Worm (Caenorhabditis elegans) whole organism, L1 larva: ENCODE measurements around the gene F35G2.1.

Experiments
- lir-3 ChIP-seq: sonication (generic microtip); optimal IDR thresholded peaks from 2 replicates; lab custom pipeline; 2016; ENCODE audit warnings: mild to moderate bottlenecking, missing genetic modification characterization, moderate library complexity, missing compliant biosample characterization; ENCODE audit not compliant: poor library complexity
- nhr-19 ChIP-seq: fragments of 200-800 bp; sonication (Bioruptor generic); conservative IDR thresholded peaks from 2 replicates; pipeline ENCODE4 v1.3.6; 2022; ENCODE audit warnings: missing genetic modification characterization, missing compliant biosample characterization

DNA sequence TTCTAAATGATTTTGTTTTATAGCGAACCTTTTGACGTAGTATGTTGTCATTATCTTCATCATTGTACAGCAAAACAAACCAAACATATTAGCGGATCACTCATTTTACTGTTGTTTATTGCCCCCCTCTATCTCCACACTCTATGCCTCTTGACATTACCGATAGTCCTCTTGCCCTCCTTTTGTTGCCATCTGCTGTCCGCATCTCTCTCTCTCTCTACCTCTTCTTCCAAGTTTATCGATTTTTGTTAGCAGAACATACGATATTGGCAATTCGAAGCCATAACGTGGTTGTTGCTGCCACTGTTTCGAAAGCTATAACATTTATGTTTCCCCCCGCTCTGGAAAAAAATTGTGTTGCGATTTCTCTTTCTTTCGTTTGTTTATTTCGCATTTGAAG, 45.1 kb upstream of the F35G2.1 start:
- TF ChIP-seq nhr-19 (GFP tag; lab: Robert Waterston, UW) (no peak), lir-3 (no peak)
